Worm (Caenorhabditis elegans) whole organism, young adult: ENCODE data around the gene perm-2.

Source experiments
- B0035.1 ChIP-seq: sonication (generic microtip); optimal IDR thresholded peaks from 2 replicates; lab custom pipeline; 2016; ENCODE audit warnings: missing genetic modification characterization, mild to moderate bottlenecking, missing compliant biosample characterization, missing genotype, missing genetic modification reagents
- F49E8.2 ChIP-seq: sonication (generic microtip); optimal IDR thresholded peaks from 3 replicates; lab custom pipeline; 2017; ENCODE audit warnings: missing genetic modification characterization, mild to moderate bottlenecking, missing compliant biosample characterization, antibody characterized with exemption, moderate library complexity; ENCODE audit not compliant: insufficient read depth
- F52B5.7 ChIP-seq: sonication (generic microtip); optimal IDR thresholded peaks from 2 replicates; lab custom pipeline; 2016; ENCODE audit warnings: mild to moderate bottlenecking, missing genetic modification characterization, missing compliant biosample characterization
- T07F8.4 ChIP-seq: sonication (generic microtip); optimal IDR thresholded peaks from 2 replicates; lab custom pipeline; 2016; ENCODE audit warnings: mild to moderate bottlenecking, missing genetic modification characterization, moderate library complexity, missing compliant biosample characterization
- ama-1 ChIP-seq, 3 experiments: fragments of 150-350 bp in 1 of 3; sonication (generic microtip) in 2 of 3; optimal IDR thresholded peaks; 2 replicates each; lab custom pipeline; 2014 to 2018; ENCODE audit warnings: missing biosample characterization in 2 of 3, missing genetic modification characterization in 2 of 3, missing genetic modification reagents in 2 of 3
- egrh-3 ChIP-seq: fragments of 200-800 bp; sonication (Bioruptor generic); IDR thresholded peaks from 2 replicates; pipeline ENCODE4 v1.3.6; 2022; ENCODE audit warnings: missing genetic modification reagents, missing genetic modification characterization, missing compliant biosample characterization
- hsf-1 ChIP-seq: fragments of 200-800 bp; sonication (Bioruptor generic); IDR thresholded peaks from 2 replicates; pipeline ENCODE4 v1.3.6; 2022; ENCODE audit warnings: missing genetic modification reagents, missing genetic modification characterization, missing compliant biosample characterization
- nfya-1 ChIP-seq: sonication (generic microtip); optimal IDR thresholded peaks from 2 replicates; lab custom pipeline; 2017; ENCODE audit warnings: antibody characterized with exemption, missing compliant biosample characterization, missing genetic modification characterization, borderline replicate concordance; ENCODE audit not compliant: insufficient read depth
- nhr-179 ChIP-seq: sonication (generic microtip); optimal IDR thresholded peaks from 2 replicates; lab custom pipeline; 2016; ENCODE audit warnings: mild to moderate bottlenecking, missing genetic modification characterization, missing compliant biosample characterization
- nhr-27 ChIP-seq: fragments of 200-800 bp; sonication (Bioruptor generic); optimal IDR thresholded peaks from 2 replicates; lab custom pipeline; 2018; ENCODE audit warnings: mild to moderate bottlenecking, missing genetic modification characterization, moderate library complexity, missing compliant biosample characterization
- nhr-90 ChIP-seq: sonication (generic microtip); optimal IDR thresholded peaks from 2 replicates; lab custom pipeline; 2016; ENCODE audit warnings: missing genotype, mild to moderate bottlenecking, missing genetic modification characterization, missing compliant biosample characterization
- pha-4 ChIP-seq: fragments of 150-350 bp; sonication (generic microtip); optimal IDR thresholded peaks from 2 replicates; lab custom pipeline; 2014; ENCODE audit warnings: missing biosample characterization, missing genetic modification reagents, missing genetic modification characterization

ce11 chrIV:1107190-1107589, 19.4 kb upstream of the perm-2 start, which contains the start of gene ost-1:
- TF ChIP-seq nfya-1 (no peak), nhr-179 (tag; lab: Kevin White, UChicago) (no peak), nhr-27 (tag; lab: Kevin White, UChicago) (no peak), B0035.1 (tag; lab: Kevin White, UChicago) (no peak), hsf-1 (GFP tag; lab: Robert Waterston, UW) (no peak), egrh-3 (GFP tag; lab: Robert Waterston, UW) (no peak), F49E8.2 (tag; lab: Kevin White, UChicago) (no peak), pha-4 (tag; lab: Kevin White, UChicago) (no peak), T07F8.4 (tag; lab: Kevin White, UChicago) (no peak), F52B5.7 (tag; lab: Kevin White, UChicago) (no peak), nhr-90 (no peak), ama-1 (optimal IDR thresholded peaks at IDR 0.05; lab: Kevin White, UChicago) (no peak), ama-1 (GFP tag; optimal IDR thresholded peaks at IDR 0.05; lab: Kevin White, UChicago) (no peak)
